Worm (Caenorhabditis elegans) whole organism, midembryonic: ENCODE measurements around the gene nhr-218.

ENCODE experiments used
- T22C8.4 ChIP-seq: fragments of 200-800 bp; sonication (Bioruptor generic); IDR thresholded peaks from 2 replicates; pipeline ENCODE4 v1.3.6; 2022; ENCODE audit warnings: missing genetic modification characterization, missing compliant biosample characterization
- cog-1 ChIP-seq: sonication (generic microtip); optimal IDR thresholded peaks from 2 replicates; lab custom pipeline; 2016; ENCODE audit warnings: missing genetic modification characterization, missing compliant biosample characterization
- klf-2 ChIP-seq: fragments of 200-800 bp; sonication (Bioruptor generic); conservative IDR thresholded peaks from 2 replicates; pipeline ENCODE4 v1.3.6; 2022; ENCODE audit warnings: missing genetic modification reagents, missing genetic modification characterization, missing compliant biosample characterization
- tab-1 ChIP-seq: fragments of 200-800 bp; sonication (Bioruptor generic); IDR thresholded peaks from 2 replicates; pipeline ENCODE4 v1.3.6; 2022; ENCODE audit warnings: missing genetic modification characterization, missing compliant biosample characterization
- ztf-23 ChIP-seq: fragments of 200-800 bp; sonication (Bioruptor generic); IDR thresholded peaks from 2 replicates; pipeline ENCODE4 v1.3.6; 2022; ENCODE audit warnings: missing genetic modification reagents, missing genetic modification characterization, missing compliant biosample characterization

DNA sequence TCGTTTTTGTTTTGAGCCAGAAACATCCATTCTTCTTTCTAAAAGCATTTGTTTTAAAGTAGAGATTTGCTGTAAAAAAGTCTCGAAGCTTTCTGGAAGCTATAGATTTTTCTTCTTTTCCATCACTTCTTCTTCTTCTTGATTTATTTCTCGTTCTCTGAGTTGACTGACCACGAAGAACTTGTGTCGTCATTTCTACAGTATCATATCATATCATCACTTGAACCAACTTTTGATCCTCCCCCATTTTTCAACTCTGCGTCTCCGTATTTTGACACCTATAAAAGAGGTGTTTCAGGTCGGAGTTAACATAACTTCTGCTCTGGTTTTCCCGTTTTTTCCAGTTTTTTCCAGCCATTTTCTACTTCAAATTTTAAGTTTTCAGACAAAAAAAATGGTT lies 43.7 kb upstream of the nhr-218 start, which contains the start of gene F11A5.9:
- TF ChIP-seq cog-1 (no peak), ztf-23 (GFP tag; lab: Robert Waterston, UW) (no peak), klf-2 (GFP tag; lab: Robert Waterston, UW) (no peak), tab-1 (GFP tag; lab: Robert Waterston, UW) (no peak), T22C8.4 (GFP tag; lab: Robert Waterston, UW) (no peak)
